Worm (Caenorhabditis elegans): Measurements from ENCODE around the gene ZK829.9.

DNA sequence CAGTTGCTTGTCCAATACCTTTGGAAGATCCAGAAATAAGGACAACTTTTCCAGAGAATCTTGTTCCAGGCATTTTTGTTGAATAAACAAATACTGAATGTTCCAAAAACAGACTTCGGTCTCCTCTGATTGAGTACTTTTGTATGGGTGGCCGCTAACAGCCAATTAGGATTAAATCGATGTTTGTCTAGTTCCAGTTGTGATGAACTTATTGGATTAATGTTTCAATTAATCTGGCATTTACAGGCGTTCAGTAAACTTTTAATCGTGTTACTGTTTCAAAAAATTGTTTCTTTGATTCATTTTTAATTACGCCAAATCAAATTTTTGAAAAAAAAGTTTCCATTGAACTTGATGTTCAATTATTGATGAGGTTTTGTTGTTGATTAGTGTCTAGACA, 28.0 kb upstream of the ZK829.9 start, which contains the start of gene ZK829.1:
- TF ChIP-seq ama-1 (optimal IDR thresholded peaks at IDR 0.05) (no peak), ama-1 (GFP tag; optimal IDR thresholded peaks at IDR 0.05) (no peak), egl-44 (GFP tag; IDR thresholded peaks at IDR 0.05) (no peak), hmg-20 (GFP tag; IDR thresholded peaks at IDR 0.05) (no peak), F52B5.7 (tag; optimal IDR thresholded peaks at IDR 0.05) (no peak), nhr-179 (tag; optimal IDR thresholded peaks at IDR 0.05) (no peak), attf-3 (GFP tag; conservative IDR thresholded peaks at IDR 0.05) (no peak), chd-7 (tag; optimal IDR thresholded peaks at IDR 0.05) (no peak), snpc-4 (GFP tag; optimal IDR thresholded peaks at IDR 0.05) (no peak), snpc-4 (tag; optimal IDR thresholded peaks at IDR 0.05) (no peak), F33H1.4 (GFP tag; IDR thresholded peaks at IDR 0.05) (no peak), K11D2.4 (GFP tag; IDR thresholded peaks at IDR 0.05) (no peak), sptf-2 (GFP tag; optimal IDR thresholded peaks at IDR 0.05) (no peak), mxl-1 (tag; optimal IDR thresholded peaks at IDR 0.05) (no peak)
